Worm (Caenorhabditis elegans) whole organism, young adult: ENCODE data around the gene Y17G7B.23.

Experiments used
- B0336.3 ChIP-seq: fragments of 200-800 bp; sonication (Bioruptor generic); IDR thresholded peaks from 2 replicates; pipeline ENCODE4 v1.3.6; 2022; ENCODE audit warnings: missing genetic modification characterization, missing compliant biosample characterization
- D2030.7 ChIP-seq: fragments of 200-800 bp; sonication (Bioruptor generic); IDR thresholded peaks from 2 replicates; pipeline ENCODE4 v1.3.6; 2022; ENCODE audit warnings: missing genetic modification reagents, missing genetic modification characterization, missing compliant biosample characterization
- F39B2.1 ChIP-seq: fragments of 200-800 bp; sonication (Bioruptor generic); IDR thresholded peaks from 2 replicates; pipeline ENCODE4 v1.3.6; 2022; ENCODE audit warnings: missing genetic modification reagents, missing genetic modification characterization, missing compliant biosample characterization
- F57A8.1 ChIP-seq: fragments of 200-800 bp; sonication (Bioruptor generic); optimal IDR thresholded peaks from 2 replicates; lab custom pipeline; 2018; ENCODE audit warnings: mild to moderate bottlenecking, missing genetic modification characterization, moderate library complexity, missing compliant biosample characterization
- Y56A3A.18 ChIP-seq: fragments of 200-800 bp; sonication (Bioruptor generic); IDR thresholded peaks from 2 replicates; pipeline ENCODE4 v1.3.6; 2022; ENCODE audit warnings: missing genetic modification reagents, missing genetic modification characterization, missing compliant biosample characterization
- Y67H2A.10 ChIP-seq: fragments of 200-800 bp; sonication (Bioruptor generic); conservative IDR thresholded peaks from 2 replicates; pipeline ENCODE4 v1.3.6; 2022; ENCODE audit warnings: missing genetic modification reagents, missing genetic modification characterization, missing compliant biosample characterization
- Y95B8A.8 ChIP-seq: fragments of 200-800 bp; sonication (Bioruptor generic); IDR thresholded peaks from 2 replicates; pipeline ENCODE4 v1.3.6; 2022; ENCODE audit warnings: missing genetic modification reagents, missing genetic modification characterization, missing compliant biosample characterization
- aptf-3 ChIP-seq: fragments of 200-800 bp; sonication (Bioruptor generic); IDR thresholded peaks from 2 replicates; pipeline ENCODE4 v1.3.6; 2022; ENCODE audit warnings: missing genetic modification characterization, missing compliant biosample characterization
- cebp-1 ChIP-seq, 2 experiments: fragments of 200-800 bp in 1 of 2; sonication (Bioruptor generic) in 1 of 2; sonication (generic microtip) in 1 of 2; IDR thresholded peaks in 1 of 2; optimal IDR thresholded peaks in 1 of 2; 2 replicates each; pipeline versions ENCODE4 v1.3.6 to Lab custom; 2017 to 2022; ENCODE audit warnings: missing compliant biosample characterization in 2 of 2, missing genetic modification characterization in 2 of 2, mild to moderate bottlenecking in 1 of 2, missing genetic modification reagents in 1 of 2, moderate library complexity in 1 of 2
- ceh-100 ChIP-seq: fragments of 200-800 bp; sonication (Bioruptor generic); IDR thresholded peaks from 2 replicates; pipeline ENCODE4 v1.3.6; 2022; ENCODE audit warnings: missing genetic modification reagents, missing genetic modification characterization, missing compliant biosample characterization
- ceh-58 ChIP-seq: fragments of 200-800 bp; sonication (Bioruptor generic); IDR thresholded peaks from 2 replicates; pipeline ENCODE4 v1.3.6; 2022; ENCODE audit warnings: missing genetic modification characterization, missing compliant biosample characterization
- chd-7 ChIP-seq: sonication (generic microtip); optimal IDR thresholded peaks from 2 replicates; lab custom pipeline; 2016; ENCODE audit warnings: mild to moderate bottlenecking, missing genetic modification characterization, moderate library complexity, missing compliant biosample characterization
- die-1 ChIP-seq: sonication (generic microtip); optimal IDR thresholded peaks from 2 replicates; lab custom pipeline; 2016; ENCODE audit warnings: missing genotype, mild to moderate bottlenecking, missing genetic modification characterization, missing compliant biosample characterization
- egrh-3 ChIP-seq: fragments of 200-800 bp; sonication (Bioruptor generic); IDR thresholded peaks from 2 replicates; pipeline ENCODE4 v1.3.6; 2022; ENCODE audit warnings: missing genetic modification reagents, missing genetic modification characterization, missing compliant biosample characterization
- gei-17 ChIP-seq: fragments of 200-800 bp; sonication (Bioruptor generic); optimal IDR thresholded peaks from 2 replicates; lab custom pipeline; 2018; ENCODE audit warnings: mild to moderate bottlenecking, missing genetic modification characterization, missing compliant biosample characterization
- him-1 ChIP-seq: sonication (generic microtip); optimal IDR thresholded peaks from 2 replicates; lab custom pipeline; 2016; ENCODE audit warnings: missing genotype, missing genetic modification reagents, missing genetic modification characterization, missing compliant biosample characterization
- hmg-1.2 ChIP-seq: fragments of 200-800 bp; sonication (Bioruptor generic); IDR thresholded peaks from 2 replicates; pipeline ENCODE4 v1.3.6; 2022; ENCODE audit warnings: missing genetic modification reagents, missing genetic modification characterization, missing compliant biosample characterization
- hmg-20 ChIP-seq: fragments of 200-800 bp; sonication (Bioruptor generic); IDR thresholded peaks from 2 replicates; pipeline ENCODE4 v1.3.6; 2022; ENCODE audit warnings: missing genetic modification reagents, missing genetic modification characterization, missing compliant biosample characterization
- hsf-1 ChIP-seq: fragments of 200-800 bp; sonication (Bioruptor generic); IDR thresholded peaks from 2 replicates; pipeline ENCODE4 v1.3.6; 2022; ENCODE audit warnings: missing genetic modification reagents, missing genetic modification characterization, missing compliant biosample characterization
- lag-1 ChIP-seq: fragments of 200-800 bp; sonication (Bioruptor generic); IDR thresholded peaks from 2 replicates; pipeline ENCODE4 v1.3.6; 2022; ENCODE audit warnings: missing genetic modification reagents, missing genetic modification characterization, missing compliant biosample characterization
- lin-26 ChIP-seq: fragments of 200-800 bp; sonication (Bioruptor generic); IDR thresholded peaks from 2 replicates; pipeline ENCODE4 v1.3.6; 2022; ENCODE audit warnings: missing genetic modification reagents, missing genetic modification characterization, missing compliant biosample characterization
- lin-54 ChIP-seq: fragments of 200-800 bp; sonication (Bioruptor generic); optimal IDR thresholded peaks from 2 replicates; lab custom pipeline; 2018; ENCODE audit warnings: mild to moderate bottlenecking, missing genetic modification characterization, missing compliant biosample characterization
- madf-10 ChIP-seq: sonication (generic microtip); optimal IDR thresholded peaks from 2 replicates; lab custom pipeline; 2016; ENCODE audit warnings: mild to moderate bottlenecking, missing genetic modification characterization, missing compliant biosample characterization
- madf-3 ChIP-seq: fragments of 200-800 bp; sonication (Bioruptor generic); IDR thresholded peaks from 2 replicates; pipeline ENCODE4 v1.3.6; 2022; ENCODE audit warnings: missing genetic modification reagents, missing genetic modification characterization, missing compliant biosample characterization
- madf-6 ChIP-seq: fragments of 200-800 bp; sonication (Bioruptor generic); IDR thresholded peaks from 2 replicates; pipeline ENCODE4 v1.3.6; 2022; ENCODE audit warnings: missing genetic modification reagents, missing genetic modification characterization, missing compliant biosample characterization
- nfyb-1 ChIP-seq: fragments of 200-800 bp; sonication (Bioruptor generic); IDR thresholded peaks from 2 replicates; pipeline ENCODE4 v1.3.6; 2022; ENCODE audit warnings: missing genetic modification reagents, missing genetic modification characterization, missing compliant biosample characterization
- nhr-179 ChIP-seq: sonication (generic microtip); optimal IDR thresholded peaks from 2 replicates; lab custom pipeline; 2016; ENCODE audit warnings: mild to moderate bottlenecking, missing genetic modification characterization, missing compliant biosample characterization
- pbrm-1 ChIP-seq: fragments of 200-800 bp; sonication (Bioruptor generic); IDR thresholded peaks from 2 replicates; pipeline ENCODE4 v1.3.6; 2022; ENCODE audit warnings: missing genetic modification reagents, missing genetic modification characterization, missing compliant biosample characterization
- pha-4 ChIP-seq: fragments of 150-350 bp; sonication (generic microtip); optimal IDR thresholded peaks from 2 replicates; lab custom pipeline; 2014; ENCODE audit warnings: missing biosample characterization, missing genetic modification reagents, missing genetic modification characterization
- rpc-1 ChIP-seq, 2 experiments: fragments of 150-350 bp in 1 of 2; sonication (generic microtip) in 1 of 2; optimal IDR thresholded peaks; 2 replicates each; lab custom pipeline; 2014 to 2018; ENCODE audit warnings: missing biosample characterization in 1 of 2, missing genetic modification characterization in 1 of 2, missing genetic modification reagents in 1 of 2, missing genotype in 1 of 2
- snpc-1.3 ChIP-seq: sonication (generic microtip); optimal IDR thresholded peaks from 2 replicates; lab custom pipeline; 2017; ENCODE audit warnings: missing genetic modification characterization, mild to moderate bottlenecking, missing compliant biosample characterization, antibody characterized with exemption, moderate library complexity, missing genotype, missing genetic modification reagents; ENCODE audit not compliant: insufficient read depth
- snpc-4 ChIP-seq, 5 experiments: fragments of 150-350 bp in 1 of 5; sonication (generic microtip) in 4 of 5; optimal IDR thresholded peaks; 2 replicates each; lab custom pipeline; 2014 to 2018; ENCODE audit warnings: missing genetic modification characterization in 5 of 5, missing biosample characterization in 3 of 5, antibody characterized with exemption in 2 of 5, mild to moderate bottlenecking in 2 of 5, missing compliant biosample characterization in 2 of 5, missing genotype in 2 of 5, moderate library complexity in 2 of 5, missing genetic modification reagents in 1 of 5
- somi-1 ChIP-seq: fragments of 200-800 bp; sonication (Bioruptor generic); optimal IDR thresholded peaks from 2 replicates; lab custom pipeline; 2018; ENCODE audit warnings: mild to moderate bottlenecking, missing genetic modification characterization, missing compliant biosample characterization
- tbx-9 ChIP-seq: sonication (generic microtip); optimal IDR thresholded peaks from 2 replicates; lab custom pipeline; 2016; ENCODE audit warnings: borderline replicate concordance, missing genetic modification characterization, inconsistent platforms, missing compliant biosample characterization
- unc-130 ChIP-seq: sonication (generic microtip); optimal IDR thresholded peaks from 2 replicates; lab custom pipeline; 2016; ENCODE audit warnings: missing genetic modification reagents, missing genetic modification characterization, missing compliant biosample characterization
- zfh-2 ChIP-seq: fragments of 200-800 bp; sonication (Bioruptor generic); conservative IDR thresholded peaks from 2 replicates; pipeline ENCODE4 v1.3.6; 2022; ENCODE audit warnings: missing genetic modification reagents, missing genetic modification characterization, missing compliant biosample characterization
- ztf-22 ChIP-seq: fragments of 200-800 bp; sonication (Bioruptor generic); optimal IDR thresholded peaks from 2 replicates; lab custom pipeline; 2018; ENCODE audit warnings: mild to moderate bottlenecking, missing genetic modification characterization, moderate library complexity, missing compliant biosample characterization
- ztf-28 ChIP-seq: fragments of 200-800 bp; sonication (Bioruptor generic); IDR thresholded peaks from 2 replicates; pipeline ENCODE4 v1.3.6; 2022; ENCODE audit warnings: missing genetic modification reagents, missing genetic modification characterization, missing compliant biosample characterization

Gene Y17G7B.23

ce11 chrII:11977363-11977762 lies 21.6 kb upstream of the Y17G7B.23 start, which contains the start of gene Y17G7B.21 (continued):
- TF ChIP-seq ceh-58 = 0 out of 2 replicates have a peak, but pooled peaks have one; percentile 83
- TF ChIP-seq F57A8.1 (GFP tag; lab: Kevin White, UChicago) = no peak
- TF ChIP-seq chd-7 (tag; lab: Kevin White, UChicago) = peak; percentile 67
- TF ChIP-seq egrh-3 = peak; percentile 43; the same call in 1 of the 2 replicates
- TF ChIP-seq hsf-1 (GFP tag; lab: Robert Waterston, UW) = peak; percentile 43; the same call in 1 of the 2 replicates
- TF ChIP-seq lin-54 = no peak
- TF ChIP-seq Y56A3A.18 (GFP tag; lab: Robert Waterston, UW) = peak; percentile 25; the same call in 1 of the 2 replicates
- TF ChIP-seq him-1 = no peak

ce11 chrII:11978478-11978877 lies 20.5 kb upstream of the Y17G7B.23 start:
- no peak for TF ChIP-seq nhr-179 (tag; lab: Kevin White, UChicago)
- no peak for TF ChIP-seq unc-130 (GFP tag; lab: Kevin White, UChicago)
- TF ChIP-seq gei-17 (GFP tag; lab: Kevin White, UChicago) = no peak
- TF ChIP-seq ceh-58 = no peak
- TF ChIP-seq nfyb-1 = no peak
- no peak for TF ChIP-seq die-1 (tag; lab: Kevin White, UChicago)
- peak; percentile 24; the same call in 1 of the 2 replicates for TF ChIP-seq madf-6 (GFP tag; lab: Robert Waterston, UW)
- peak; percentile 32; the same call in 1 of the 2 replicates for TF ChIP-seq B0336.3 (GFP tag; lab: Robert Waterston, UW)
- peak; percentile 80 for TF ChIP-seq zfh-2 (GFP tag; lab: Robert Waterston, UW)
- TF ChIP-seq aptf-3 (GFP tag; lab: Robert Waterston, UW) = no peak
- TF ChIP-seq, all 124 proteins: peak for 3

DNA sequence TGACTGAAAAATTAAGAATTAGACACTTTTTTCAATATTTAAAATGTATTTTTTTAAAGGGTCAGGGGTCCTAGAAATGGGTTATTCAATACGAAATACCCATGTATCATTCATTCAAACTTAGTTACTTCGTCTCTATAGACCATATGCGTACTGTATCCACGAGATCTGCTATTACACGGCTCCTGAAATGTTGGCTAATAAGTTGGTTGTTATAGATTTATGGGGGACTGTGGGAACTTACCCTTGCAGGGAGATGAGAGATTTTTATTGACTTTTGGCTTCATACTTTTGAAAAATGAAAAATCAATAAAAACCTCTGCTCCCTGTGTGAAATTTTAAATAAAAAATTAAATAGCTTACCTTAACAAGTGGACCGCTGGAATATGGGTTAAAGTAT lies 20.1 kb upstream of the Y17G7B.23 start:
- TF ChIP-seq ceh-100 (GFP tag; lab: Robert Waterston, UW) = no peak
- 0 out of 2 replicates have a peak, but pooled peaks have one; percentile 3 for TF ChIP-seq B0336.3 (GFP tag; lab: Robert Waterston, UW)
- TF ChIP-seq snpc-1.3 (tag; lab: Kevin White, UChicago) = peak; percentile 38

ce11 chrII:11979449-11980095 lies 19.4 kb upstream of the Y17G7B.23 start, which contains the start of the genes ash-2 and Y17G7B.20:
Gene ash-2 (plus strand): TSS chrII:11979838.
Gene Y17G7B.20 (minus strand): TSS chrII:11979844.
- TF ChIP-seq F39B2.1 (GFP tag; lab: Robert Waterston, UW) = no peak
- TF ChIP-seq Y67H2A.10 (GFP tag; lab: Robert Waterston, UW) = 0 out of 2 replicates have a peak, but pooled peaks have one; percentile 28
- TF ChIP-seq snpc-4 (GFP tag; optimal IDR thresholded peaks at IDR 0.05; lab: Kevin White, UChicago) = no peak
- TF ChIP-seq snpc-4 (tag; optimal IDR thresholded peaks at IDR 0.05; lab: Kevin White, UChicago) = no peak
- TF ChIP-seq hsf-1 (GFP tag; lab: Robert Waterston, UW) = no peak
- TF ChIP-seq cebp-1 (GFP tag; IDR thresholded peaks at IDR 0.05; lab: Robert Waterston, UW) = peak; percentile 81
- peak; percentile 82 for TF ChIP-seq cebp-1 (tag; optimal IDR thresholded peaks at IDR 0.05; lab: Kevin White, UChicago)
- no peak for TF ChIP-seq pha-4
- peak; percentile 98 for TF ChIP-seq madf-3 (GFP tag; lab: Robert Waterston, UW)
- TF ChIP-seq madf-10 = no peak
- TF ChIP-seq ztf-22 (GFP tag; lab: Kevin White, UChicago) = no peak
- TF ChIP-seq tbx-9 = no peak
- 0 out of 2 replicates have a peak, but pooled peaks have one; percentile 7 for TF ChIP-seq pbrm-1 (GFP tag; lab: Robert Waterston, UW)

ce11 chrII:11980110-11980509 lies 18.9 kb upstream of the Y17G7B.23 start:
- no peak for TF ChIP-seq zfh-2 (GFP tag; lab: Robert Waterston, UW)
- TF ChIP-seq nhr-179 (tag; lab: Kevin White, UChicago) = no peak
- TF ChIP-seq hmg-20 (GFP tag; lab: Robert Waterston, UW) = no peak
- TF ChIP-seq lin-26 (GFP tag; lab: Robert Waterston, UW) = no peak
- no peak for TF ChIP-seq tbx-9
- peak; percentile 96 for TF ChIP-seq D2030.7 (GFP tag; lab: Robert Waterston, UW)
- TF ChIP-seq hmg-1.2 (GFP tag; lab: Robert Waterston, UW) = peak; percentile 98
- TF ChIP-seq Y95B8A.8 (GFP tag; lab: Robert Waterston, UW) = peak; percentile 97
- TF ChIP-seq ceh-100 (GFP tag; lab: Robert Waterston, UW) = peak; percentile 99
- TF ChIP-seq ztf-28 (GFP tag; lab: Robert Waterston, UW) = peak; percentile 96
- TF ChIP-seq rpc-1 (optimal IDR thresholded peaks at IDR 0.05; lab: Kevin White, UChicago) = no peak
- no peak for TF ChIP-seq rpc-1 (tag; optimal IDR thresholded peaks at IDR 0.05; lab: Kevin White, UChicago)
- TF ChIP-seq lag-1 (GFP tag; lab: Robert Waterston, UW) = no peak
- peak; percentile 85 for TF ChIP-seq madf-10
- TF ChIP-seq chd-7 (tag; lab: Kevin White, UChicago) = no peak
- no peak for TF ChIP-seq somi-1 (GFP tag; lab: Kevin White, UChicago)
- peak; percentile 68 for TF ChIP-seq B0336.3 (GFP tag; lab: Robert Waterston, UW)
